Worm (Caenorhabditis elegans) whole organism, L2 larva: ENCODE data around the gene F44A6.3.

Experiments used
- ZK546.5 ChIP-seq: sonication (generic microtip); optimal IDR thresholded peaks from 2 replicates; lab custom pipeline; 2017; ENCODE audit warnings: missing biosample characterization, missing genetic modification characterization
- ceh-16 ChIP-seq: fragments of 150-350 bp; optimal IDR thresholded peaks from 2 replicates; lab custom pipeline; 2014; ENCODE audit warnings: missing biosample characterization, missing genetic modification characterization
- lin-11 ChIP-seq: fragments of 150-350 bp; sonication (generic microtip); optimal IDR thresholded peaks from 2 replicates; lab custom pipeline; 2014; ENCODE audit warnings: missing biosample characterization, missing genetic modification characterization, inconsistent platforms, mixed read lengths
- lin-39 ChIP-seq: fragments of 150-350 bp; optimal IDR thresholded peaks from 2 replicates; lab custom pipeline; 2014; ENCODE audit warnings: missing biosample characterization, missing genetic modification reagents, missing genetic modification characterization
- nhr-12 ChIP-seq: fragments of 150-350 bp; optimal IDR thresholded peaks from 2 replicates; lab custom pipeline; 2014; ENCODE audit warnings: missing biosample characterization, missing genetic modification characterization
- nhr-25 ChIP-seq: fragments of 150-350 bp; sonication (generic microtip); optimal IDR thresholded peaks from 3 replicates; lab custom pipeline; 2014; ENCODE audit warnings: missing biosample characterization, missing genetic modification characterization
- sma-9 ChIP-seq, 2 experiments: fragments of 150-350 bp in 1 of 2; sonication (generic microtip) in 1 of 2; optimal IDR thresholded peaks; 2 replicates each; lab custom pipeline; 2014 to 2016; ENCODE audit warnings: missing genetic modification characterization in 2 of 2, mild to moderate bottlenecking in 1 of 2, missing biosample characterization in 1 of 2, missing compliant biosample characterization in 1 of 2, missing genetic modification reagents in 1 of 2, moderate library complexity in 1 of 2
- unc-39 ChIP-seq: fragments of 150-350 bp; optimal IDR thresholded peaks from 2 replicates; lab custom pipeline; 2014; ENCODE audit warnings: missing biosample characterization, missing genetic modification characterization
- unc-62 ChIP-seq: fragments of 150-350 bp; optimal IDR thresholded peaks from 2 replicates; lab custom pipeline; 2014; ENCODE audit warnings: missing biosample characterization, missing genetic modification reagents, missing genetic modification characterization

DNA sequence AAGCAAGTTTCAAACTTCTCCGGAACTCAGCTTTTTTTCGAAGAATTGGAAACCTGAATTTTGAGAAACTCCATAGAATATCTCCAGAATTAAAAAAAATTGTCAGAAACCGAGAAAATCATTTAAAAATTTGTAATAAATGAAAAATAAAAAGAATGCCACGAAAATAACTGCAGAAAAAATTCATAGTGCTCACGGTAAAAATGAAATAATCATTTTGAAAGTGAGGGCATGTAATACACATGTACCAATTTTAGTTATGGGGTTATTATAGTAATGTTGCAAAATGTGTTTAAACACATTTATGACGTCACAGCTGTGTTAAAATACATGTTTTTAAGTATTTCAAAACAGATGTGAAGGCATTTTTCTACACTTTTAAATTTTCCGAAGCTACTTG, 4.3 kb downstream of the F44A6.3 start:
- TF ChIP-seq ceh-16 (tag; lab: Kevin White, UChicago) = no peak
- TF ChIP-seq lin-39 = no peak
- no peak for TF ChIP-seq unc-62 (GFP tag; lab: Kevin White, UChicago)
- TF ChIP-seq nhr-25 (tag; lab: Kevin White, UChicago) = no peak
- no peak for TF ChIP-seq ZK546.5
- peak; percentile 5 for TF ChIP-seq sma-9 (GFP tag; optimal IDR thresholded peaks at IDR 0.05; lab: Kevin White, UChicago)
- TF ChIP-seq sma-9 (tag; optimal IDR thresholded peaks at IDR 0.05; lab: Kevin White, UChicago) = no peak
- no peak for TF ChIP-seq lin-11 (tag; lab: Kevin White, UChicago)
- TF ChIP-seq nhr-12 = no peak
- TF ChIP-seq unc-39 = no peak
